Worm (Caenorhabditis elegans): Measurements from ENCODE around the gene idpb-5.
A peak's percentile ranks its signal among the peaks of the same experiment; 100 is the strongest.

The idpb-5 gene

DNA sequence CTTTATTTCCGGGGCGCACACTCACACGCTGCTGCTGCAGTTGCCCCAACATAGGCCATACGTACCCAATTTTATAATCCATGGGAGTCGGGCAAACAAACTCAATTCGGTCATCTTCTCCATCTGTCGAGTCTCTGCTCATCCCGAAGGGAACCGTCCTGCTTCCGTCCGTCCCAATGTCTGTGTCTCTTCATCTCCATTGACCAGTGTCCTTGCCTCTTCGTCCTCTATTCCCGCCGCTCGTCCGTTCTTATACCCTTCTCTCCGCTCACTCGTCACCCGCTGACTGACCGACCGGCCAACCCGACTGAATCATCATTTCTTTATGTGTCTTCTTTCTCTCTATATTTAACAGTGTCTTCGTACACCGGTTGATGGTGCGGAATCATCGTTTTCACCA, 5.5 kb downstream of the idpb-5 start:
- TF ChIP-seq ets-7 (tag; optimal IDR thresholded peaks at IDR 0.05) (peak; percentile 47), tbx-11 (GFP tag; IDR thresholded peaks at IDR 0.05) (no peak), ceh-13 (GFP tag; optimal IDR thresholded peaks at IDR 0.05) (no peak), scrt-1 (GFP tag; IDR thresholded peaks at IDR 0.05) (no peak), aly-1 (tag; optimal IDR thresholded peaks at IDR 0.05) (peak; percentile 74), flt-1 (GFP tag; IDR thresholded peaks at IDR 0.05) (0 out of 2 replicates have a peak, but pooled peaks have one; percentile 34), hmg-4 (GFP tag; optimal IDR thresholded peaks at IDR 0.05) (peak; percentile 84), hmbx-1 (tag; optimal IDR thresholded peaks at IDR 0.05) (no peak), B0310.2 (tag; optimal IDR thresholded peaks at IDR 0.05) (no peak), pes-1 (GFP tag; IDR thresholded peaks at IDR 0.05) (no peak), sea-1 (GFP tag; conservative IDR thresholded peaks at IDR 0.05) (no peak), F13C5.2 (tag; optimal IDR thresholded peaks at IDR 0.05) (peak; percentile 27), ama-1 (optimal IDR thresholded peaks at IDR 0.05) (no peak), hnd-1 (tag; optimal IDR thresholded peaks at IDR 0.05) (no peak)

DNA sequence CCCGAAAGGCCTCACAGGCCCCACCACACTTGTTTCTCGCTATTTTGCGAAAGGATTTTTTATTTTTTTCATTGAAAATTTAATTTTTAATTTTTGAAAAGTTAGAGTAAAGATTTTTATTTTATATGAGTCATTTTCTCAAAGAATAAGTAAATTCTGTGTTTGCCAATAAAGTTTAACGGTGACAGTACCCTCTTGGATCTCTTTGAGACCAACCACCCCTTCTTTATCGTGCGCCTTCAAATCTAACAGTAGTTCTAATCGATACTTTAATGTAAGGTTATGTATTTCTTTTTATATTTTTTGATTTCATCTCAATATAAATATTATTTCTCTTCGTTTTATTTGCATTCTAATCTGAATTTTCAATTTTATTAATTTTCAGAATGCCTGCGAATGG, 6.2 kb downstream of the idpb-5 start, which contains the start of gene hmp-1:
TSS of gene hmp-1 (plus strand) at position 380 of the 400 bp plus-strand sequence.
- TF ChIP-seq pes-1 (GFP tag; IDR thresholded peaks at IDR 0.05) (no peak), sea-1 (GFP tag; conservative IDR thresholded peaks at IDR 0.05) (no peak), ceh-36 (tag; optimal IDR thresholded peaks at IDR 0.05) (no peak), hmbx-1 (tag; optimal IDR thresholded peaks at IDR 0.05) (no peak), hmg-4 (GFP tag; optimal IDR thresholded peaks at IDR 0.05) (no peak)

DNA sequence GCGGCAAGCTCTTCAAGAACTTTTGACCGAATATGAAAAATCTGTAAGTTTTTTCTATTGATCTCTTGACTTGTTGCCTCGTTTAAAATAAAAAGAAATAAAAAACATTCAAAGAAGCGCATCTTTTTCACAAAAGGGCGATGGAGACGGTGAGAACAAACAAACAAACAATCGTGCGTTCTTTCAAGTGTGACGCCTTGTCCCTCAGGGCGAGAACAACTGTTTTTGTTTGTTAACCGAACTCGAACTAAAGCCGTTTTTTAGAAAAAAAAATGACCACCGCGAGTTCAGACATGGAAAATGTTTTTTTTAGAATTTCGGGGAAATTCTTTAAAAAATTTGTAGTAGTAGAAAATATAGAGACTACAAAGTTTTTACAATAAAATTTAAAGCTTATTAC, 7.6 kb downstream of the idpb-5 start:
- no peak for TF ChIP-seq tbx-11 (GFP tag; IDR thresholded peaks at IDR 0.05)
- TF ChIP-seq aly-1 (tag; optimal IDR thresholded peaks at IDR 0.05): no peak
- no peak for TF ChIP-seq ama-1 (optimal IDR thresholded peaks at IDR 0.05)
- TF ChIP-seq flt-1 (GFP tag; IDR thresholded peaks at IDR 0.05): no peak
- TF ChIP-seq ceh-36 (tag; optimal IDR thresholded peaks at IDR 0.05): no peak
- TF ChIP-seq F13C5.2 (tag; optimal IDR thresholded peaks at IDR 0.05): no peak
- TF ChIP-seq ceh-13 (GFP tag; optimal IDR thresholded peaks at IDR 0.05): no peak
- TF ChIP-seq hnd-1 (tag; optimal IDR thresholded peaks at IDR 0.05): no peak
- TF ChIP-seq hmbx-1 (tag; optimal IDR thresholded peaks at IDR 0.05): no peak
- TF ChIP-seq hmg-4 (GFP tag; optimal IDR thresholded peaks at IDR 0.05): no peak
- TF ChIP-seq scrt-1 (GFP tag; IDR thresholded peaks at IDR 0.05): no peak

DNA sequence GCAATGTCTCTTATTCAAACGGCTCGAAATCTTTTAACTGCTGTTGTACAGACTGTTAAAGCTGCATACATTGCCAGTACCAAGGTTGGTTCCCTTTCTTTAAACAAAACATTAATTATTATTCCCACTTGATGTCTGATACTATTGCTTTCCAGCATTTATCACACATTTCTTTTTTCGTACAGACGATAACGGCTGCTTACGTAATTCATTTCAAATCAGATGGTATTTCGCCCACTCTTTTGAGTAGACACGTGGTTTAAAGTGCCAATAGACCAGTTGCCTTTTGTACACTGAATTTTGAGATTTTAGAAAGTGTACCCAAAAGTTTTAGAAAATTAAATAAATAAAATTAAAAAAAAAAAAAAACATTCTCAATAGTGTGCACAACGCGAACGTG, 10.1 kb downstream of the idpb-5 start:
- no peak for TF ChIP-seq F13C5.2 (tag; optimal IDR thresholded peaks at IDR 0.05)
- TF ChIP-seq scrt-1 (GFP tag; IDR thresholded peaks at IDR 0.05): no peak
- no peak for TF ChIP-seq flt-1 (GFP tag; IDR thresholded peaks at IDR 0.05)
- TF ChIP-seq ceh-36 (tag; optimal IDR thresholded peaks at IDR 0.05): no peak
- no peak for TF ChIP-seq pes-1 (GFP tag; IDR thresholded peaks at IDR 0.05)
- TF ChIP-seq tbx-37 (GFP tag; conservative IDR thresholded peaks at IDR 0.05): no peak
- no peak for TF ChIP-seq hmg-4 (GFP tag; optimal IDR thresholded peaks at IDR 0.05)
- no peak for TF ChIP-seq hmbx-1 (tag; optimal IDR thresholded peaks at IDR 0.05)
- TF ChIP-seq ceh-13 (GFP tag; optimal IDR thresholded peaks at IDR 0.05): no peak
- no peak for TF ChIP-seq ets-7 (tag; optimal IDR thresholded peaks at IDR 0.05)
- no peak for TF ChIP-seq sea-1 (GFP tag; conservative IDR thresholded peaks at IDR 0.05)

DNA sequence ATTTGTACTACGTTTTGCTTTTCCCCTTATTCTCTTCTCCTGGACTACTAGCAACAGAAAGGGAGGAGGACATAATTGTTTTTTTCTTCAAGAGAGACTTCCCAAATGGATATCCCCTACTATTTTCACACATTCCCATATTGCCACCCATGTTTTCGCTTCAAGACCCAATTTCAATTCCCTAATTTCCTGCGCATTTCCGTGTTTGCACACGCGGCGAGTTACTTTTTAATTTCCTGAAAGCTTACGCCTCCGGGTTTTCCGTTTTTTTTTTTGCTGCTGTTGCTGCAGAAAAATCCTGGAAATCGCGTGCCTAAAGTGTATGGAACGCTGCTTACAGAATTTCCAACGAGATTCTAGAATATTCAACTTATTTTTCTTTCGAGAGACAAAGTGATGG, 13.0 kb downstream of the idpb-5 start:
- TF ChIP-seq F13C5.2 (tag; optimal IDR thresholded peaks at IDR 0.05): no peak
- TF ChIP-seq pes-1 (GFP tag; IDR thresholded peaks at IDR 0.05): no peak

DNA sequence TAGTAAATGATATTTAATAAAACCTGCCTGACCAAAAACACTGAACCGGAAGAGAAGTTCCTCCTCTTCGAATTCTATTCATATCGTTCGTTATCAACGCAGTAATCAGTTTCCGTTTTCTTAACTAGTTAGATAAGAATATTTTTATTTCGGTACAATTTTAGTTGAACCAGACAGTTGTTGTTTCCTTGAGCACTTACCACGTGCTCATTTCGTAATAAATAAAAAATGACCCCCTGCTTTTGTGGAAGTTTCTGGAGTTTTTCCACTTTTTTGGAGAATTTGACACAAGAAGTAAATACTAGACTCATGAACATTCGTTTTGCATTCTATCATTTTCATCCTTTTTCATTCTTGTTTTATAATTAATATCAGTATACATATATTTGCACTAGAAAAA, 14.4 kb downstream of the idpb-5 start:
- TF ChIP-seq F13C5.2 (tag; optimal IDR thresholded peaks at IDR 0.05): no peak
- TF ChIP-seq scrt-1 (GFP tag; IDR thresholded peaks at IDR 0.05): no peak
- no peak for TF ChIP-seq ama-1 (optimal IDR thresholded peaks at IDR 0.05)
- TF ChIP-seq tbx-11 (GFP tag; IDR thresholded peaks at IDR 0.05): no peak
- TF ChIP-seq hmbx-1 (tag; optimal IDR thresholded peaks at IDR 0.05): no peak
- no peak for TF ChIP-seq aly-1 (tag; optimal IDR thresholded peaks at IDR 0.05)
- TF ChIP-seq pes-1 (GFP tag; IDR thresholded peaks at IDR 0.05): no peak
- TF ChIP-seq tra-4 (tag; optimal IDR thresholded peaks at IDR 0.05): no peak
- TF ChIP-seq flt-1 (GFP tag; IDR thresholded peaks at IDR 0.05): no peak
- no peak for TF ChIP-seq hmg-4 (GFP tag; optimal IDR thresholded peaks at IDR 0.05)
- no peak for TF ChIP-seq ets-7 (tag; optimal IDR thresholded peaks at IDR 0.05)
- TF ChIP-seq sea-1 (GFP tag; conservative IDR thresholded peaks at IDR 0.05): no peak
- TF ChIP-seq hnd-1 (tag; optimal IDR thresholded peaks at IDR 0.05): no peak
- no peak for TF ChIP-seq B0310.2 (tag; optimal IDR thresholded peaks at IDR 0.05)
- no peak for TF ChIP-seq ceh-13 (GFP tag; optimal IDR thresholded peaks at IDR 0.05)
- no peak for TF ChIP-seq ceh-36 (tag; optimal IDR thresholded peaks at IDR 0.05)
- no peak for TF ChIP-seq tbx-37 (GFP tag; conservative IDR thresholded peaks at IDR 0.05)

DNA sequence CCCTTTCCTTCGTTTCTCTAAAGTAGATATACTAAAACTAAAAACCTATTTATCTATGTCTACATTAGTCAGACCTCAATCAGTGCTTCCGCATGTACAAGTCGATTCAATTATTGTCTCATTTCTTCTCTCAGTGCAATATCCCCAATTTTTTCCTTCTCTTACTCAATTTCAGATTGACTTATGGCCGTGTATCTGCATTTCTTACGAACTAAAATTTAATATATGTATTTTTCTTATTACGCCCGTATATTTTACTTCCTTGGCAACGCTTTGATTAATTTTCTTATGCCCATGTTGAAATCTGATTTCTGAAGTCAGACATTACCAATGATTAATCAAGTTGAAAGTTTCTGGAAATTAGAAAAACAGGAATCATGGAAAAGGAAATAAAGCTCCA, 15.6 kb downstream of the idpb-5 start:
- no peak for TF ChIP-seq flt-1 (GFP tag; IDR thresholded peaks at IDR 0.05)
- TF ChIP-seq ets-7 (tag; optimal IDR thresholded peaks at IDR 0.05): no peak
- TF ChIP-seq tbx-37 (GFP tag; conservative IDR thresholded peaks at IDR 0.05): no peak
- no peak for TF ChIP-seq tbx-11 (GFP tag; IDR thresholded peaks at IDR 0.05)
- no peak for TF ChIP-seq scrt-1 (GFP tag; IDR thresholded peaks at IDR 0.05)
- no peak for TF ChIP-seq pes-1 (GFP tag; IDR thresholded peaks at IDR 0.05)
- TF ChIP-seq aly-1 (tag; optimal IDR thresholded peaks at IDR 0.05): no peak

DNA sequence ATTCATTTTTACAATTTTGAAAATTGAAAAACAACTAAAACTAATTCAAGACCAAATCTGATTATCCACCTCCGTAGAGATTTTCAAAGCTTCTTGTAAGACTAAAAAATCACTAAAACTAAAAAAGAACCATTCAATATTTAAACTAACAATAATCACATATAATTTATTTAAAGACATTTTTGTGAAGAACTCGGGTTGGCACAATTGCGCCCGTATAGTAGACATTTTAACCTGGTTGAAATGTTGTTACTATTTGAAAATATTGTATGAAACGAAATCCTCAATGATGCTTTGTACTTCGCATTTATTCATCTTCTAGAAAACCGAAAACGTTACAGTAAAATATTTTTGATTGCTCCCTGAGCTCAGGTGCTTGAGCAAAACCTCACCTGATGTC, 16.7 kb downstream of the idpb-5 start:
- TF ChIP-seq aly-1 (tag; optimal IDR thresholded peaks at IDR 0.05): no peak
- TF ChIP-seq tbx-11 (GFP tag; IDR thresholded peaks at IDR 0.05): no peak

DNA sequence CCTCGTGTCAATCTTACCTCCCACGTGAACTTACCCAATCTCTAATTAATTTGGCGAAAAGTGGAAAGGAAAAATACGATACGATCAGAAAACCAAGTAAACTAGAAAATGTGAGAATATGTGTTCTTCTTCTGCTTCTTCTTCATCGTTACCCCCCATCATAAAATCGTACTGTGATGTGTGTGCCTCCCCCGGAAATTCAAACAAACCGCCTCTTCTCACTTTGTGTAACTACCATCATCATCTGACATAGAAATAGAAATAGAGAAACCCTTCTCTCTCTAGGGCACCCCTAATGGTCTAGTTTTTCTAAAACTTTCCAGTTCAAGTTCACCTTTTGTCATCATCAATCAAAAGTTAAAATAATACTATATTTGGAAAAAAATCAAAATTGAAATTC, 18.4 kb downstream of the idpb-5 start:
- no peak for TF ChIP-seq B0310.2 (tag; optimal IDR thresholded peaks at IDR 0.05)
- TF ChIP-seq tbx-11 (GFP tag; IDR thresholded peaks at IDR 0.05): no peak
- TF ChIP-seq ceh-36 (tag; optimal IDR thresholded peaks at IDR 0.05): no peak
- TF ChIP-seq scrt-1 (GFP tag; IDR thresholded peaks at IDR 0.05): no peak
- no peak for TF ChIP-seq F13C5.2 (tag; optimal IDR thresholded peaks at IDR 0.05)
- TF ChIP-seq sea-1 (GFP tag; conservative IDR thresholded peaks at IDR 0.05): no peak
- TF ChIP-seq hmbx-1 (tag; optimal IDR thresholded peaks at IDR 0.05): no peak
- TF ChIP-seq ets-7 (tag; optimal IDR thresholded peaks at IDR 0.05): no peak
- TF ChIP-seq hnd-1 (tag; optimal IDR thresholded peaks at IDR 0.05): no peak
- TF ChIP-seq tbx-37 (GFP tag; conservative IDR thresholded peaks at IDR 0.05): no peak
- no peak for TF ChIP-seq pes-1 (GFP tag; IDR thresholded peaks at IDR 0.05)
- TF ChIP-seq aly-1 (tag; optimal IDR thresholded peaks at IDR 0.05): no peak
- no peak for TF ChIP-seq ama-1 (optimal IDR thresholded peaks at IDR 0.05)
- no peak for TF ChIP-seq ceh-13 (GFP tag; optimal IDR thresholded peaks at IDR 0.05)
- no peak for TF ChIP-seq hmg-4 (GFP tag; optimal IDR thresholded peaks at IDR 0.05)
- no peak for TF ChIP-seq tra-4 (tag; optimal IDR thresholded peaks at IDR 0.05)
- TF ChIP-seq flt-1 (GFP tag; IDR thresholded peaks at IDR 0.05): no peak

All from whole organism, early embryonic.